Worm (Caenorhabditis elegans): Measurements from ENCODE around the gene F45D3.3.
A peak's percentile ranks its signal among the peaks of the same experiment; 100 is the strongest.

F45D3.3 gene

ce11 chrV:12548830-12549229 is 1.4 kb downstream of the F45D3.3 start:
- TF ChIP-seq lsy-12 (tag; optimal IDR thresholded peaks at IDR 0.05) (peak; percentile 66), elt-1 (tag; optimal IDR thresholded peaks at IDR 0.05) (no peak), egl-27 (tag; optimal IDR thresholded peaks at IDR 0.05) (no peak), nhr-43 (tag; optimal IDR thresholded peaks at IDR 0.05; ENCODE audit: poor library complexity, severe bottlenecking) (peak; percentile 73), mml-1 (tag; optimal IDR thresholded peaks at IDR 0.05) (no peak), R02D3.7 (tag; optimal IDR thresholded peaks at IDR 0.05) (no peak), ztf-4 (tag; optimal IDR thresholded peaks at IDR 0.05) (peak; percentile 50), nhr-23 (tag; optimal IDR thresholded peaks at IDR 0.05) (peak; percentile 74), fkh-10 (GFP tag; optimal IDR thresholded peaks at IDR 0.05) (no peak), nhr-76 (tag; optimal IDR thresholded peaks at IDR 0.05) (no peak), elt-3 (tag; optimal IDR thresholded peaks at IDR 0.05) (no peak), nhr-12 (tag; optimal IDR thresholded peaks at IDR 0.05) (no peak), ama-1 (optimal IDR thresholded peaks at IDR 0.05) (peak; percentile 97), tbx-2 (tag; optimal IDR thresholded peaks at IDR 0.05) (peak; percentile 65), fos-1 (tag; optimal IDR thresholded peaks at IDR 0.05) (no peak), hmg-11 (tag; optimal IDR thresholded peaks at IDR 0.05) (no peak), ceh-28 (tag; optimal IDR thresholded peaks at IDR 0.05) (peak; percentile 15), skn-1 (tag; optimal IDR thresholded peaks at IDR 0.05) (no peak), nhr-25 (tag; optimal IDR thresholded peaks at IDR 0.05) (peak; percentile 45), nfya-1 (tag; optimal IDR thresholded peaks at IDR 0.05; ENCODE audit: insufficient read depth) (no peak), nhr-28 (tag; optimal IDR thresholded peaks at IDR 0.05) (peak; percentile 8)

ce11 chrV:12542683-12543319 is 7.4 kb downstream of the F45D3.3 start:
- TF ChIP-seq pqm-1 (tag; optimal IDR thresholded peaks at IDR 0.05) (no peak), elt-2 (tag; optimal IDR thresholded peaks at IDR 0.05) (no peak), nhr-28 (tag; optimal IDR thresholded peaks at IDR 0.05) (no peak), lin-15B (tag; optimal IDR thresholded peaks at IDR 0.05) (no peak), mml-1 (tag; optimal IDR thresholded peaks at IDR 0.05) (no peak), mdl-1 (tag; optimal IDR thresholded peaks at IDR 0.05) (no peak), unc-39 (tag; optimal IDR thresholded peaks at IDR 0.05) (no peak), lin-39 (tag; optimal IDR thresholded peaks at IDR 0.05) (no peak), ztf-11 (tag; optimal IDR thresholded peaks at IDR 0.05) (no peak), sea-2 (GFP tag; optimal IDR thresholded peaks at IDR 0.05) (no peak), nhr-67 (tag; optimal IDR thresholded peaks at IDR 0.05) (no peak), unc-62 (GFP tag; optimal IDR thresholded peaks at IDR 0.05) (peak; percentile 7), hmg-11 (tag; optimal IDR thresholded peaks at IDR 0.05) (no peak), nhr-12 (tag; optimal IDR thresholded peaks at IDR 0.05) (no peak), nhr-23 (tag; optimal IDR thresholded peaks at IDR 0.05) (peak; percentile 81), ceh-9 (tag; optimal IDR thresholded peaks at IDR 0.05) (no peak), zag-1 (tag; optimal IDR thresholded peaks at IDR 0.05) (no peak), elt-1 (tag; optimal IDR thresholded peaks at IDR 0.05) (no peak), egl-27 (tag; optimal IDR thresholded peaks at IDR 0.05) (no peak), ama-1 (optimal IDR thresholded peaks at IDR 0.05) (peak; percentile 20), nhr-25 (tag; optimal IDR thresholded peaks at IDR 0.05) (peak; percentile 78), fkh-10 (GFP tag; optimal IDR thresholded peaks at IDR 0.05) (no peak), ceh-16 (tag; optimal IDR thresholded peaks at IDR 0.05) (no peak), elt-3 (tag; optimal IDR thresholded peaks at IDR 0.05) (no peak), fos-1 (tag; optimal IDR thresholded peaks at IDR 0.05) (peak; percentile 61), fkh-2 (tag; optimal IDR thresholded peaks at IDR 0.05) (no peak), ZK546.5 (tag; optimal IDR thresholded peaks at IDR 0.05) (no peak), nhr-76 (tag; optimal IDR thresholded peaks at IDR 0.05) (no peak), lsy-12 (tag; optimal IDR thresholded peaks at IDR 0.05) (peak; percentile 62), R02D3.7 (tag; optimal IDR thresholded peaks at IDR 0.05) (no peak), ceh-28 (tag; optimal IDR thresholded peaks at IDR 0.05) (no peak), ceh-82 (tag; optimal IDR thresholded peaks at IDR 0.05) (peak; percentile 1), nhr-43 (tag; optimal IDR thresholded peaks at IDR 0.05; ENCODE audit: poor library complexity, severe bottlenecking) (peak; percentile 76), ztf-4 (tag; optimal IDR thresholded peaks at IDR 0.05) (no peak), aly-2 (tag; optimal IDR thresholded peaks at IDR 0.05) (no peak), skn-1 (tag; optimal IDR thresholded peaks at IDR 0.05) (no peak), egl-5 (tag; optimal IDR thresholded peaks at IDR 0.05) (no peak), nhr-11 (tag; optimal IDR thresholded peaks at IDR 0.05) (no peak), tbx-2 (tag; optimal IDR thresholded peaks at IDR 0.05) (peak; percentile 56), nfya-1 (tag; optimal IDR thresholded peaks at IDR 0.05; ENCODE audit: insufficient read depth) (peak; percentile 18), pha-4 (tag; optimal IDR thresholded peaks at IDR 0.05) (no peak), nhr-237 (tag; optimal IDR thresholded peaks at IDR 0.05) (no peak), jun-1 (tag; optimal IDR thresholded peaks at IDR 0.05) (peak; percentile 20), snpc-4 (tag; optimal IDR thresholded peaks at IDR 0.05) (no peak), daf-12 (tag; optimal IDR thresholded peaks at IDR 0.05) (no peak), nhr-77 (tag; optimal IDR thresholded peaks at IDR 0.05) (no peak), eor-1 (tag; optimal IDR thresholded peaks at IDR 0.05) (no peak)

Measured in whole organism, L3 larva.